Worm (Caenorhabditis elegans): ENCODE data around the gene clec-181.

DNA sequence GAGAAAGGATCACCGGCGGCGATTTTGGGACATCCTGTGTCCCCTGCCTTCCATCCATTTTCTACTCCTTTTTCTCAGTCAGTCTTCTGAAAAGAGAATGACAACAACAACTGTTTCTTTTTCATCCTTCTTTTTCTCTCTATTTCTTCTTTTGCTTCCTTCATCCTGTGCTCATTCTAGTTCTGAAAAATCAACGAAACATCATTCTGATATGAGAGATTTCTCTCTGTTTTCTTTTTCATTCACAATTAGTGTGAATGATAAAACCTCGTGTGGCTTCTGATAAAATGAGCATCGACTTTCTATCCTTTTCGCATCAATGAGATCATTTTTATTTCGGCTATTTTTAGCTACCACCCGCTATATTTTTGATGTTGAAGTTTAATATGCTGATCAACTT lies 9.3 kb downstream of the clec-181 start:
- TF ChIP-seq fos-1 (tag; optimal IDR thresholded peaks at IDR 0.05) (no peak), ceh-16 (tag; optimal IDR thresholded peaks at IDR 0.05) (no peak)

Measured in whole organism, L3 larva.